Fruit fly (Drosophila melanogaster): Measurements from ENCODE around the gene Jhbp15.

Gene Jhbp15

dm6 chr3R:21073141-21073540 is 22.4 kb upstream of the Jhbp15 start, which contains the start of gene r-l (continued):
- no peak for TF ChIP-seq Hr51 (GFP tag; optimal IDR thresholded peaks at IDR 0.05)
- no peak for TF ChIP-seq CG6272 (GFP tag; IDR thresholded peaks at IDR 0.05)
- TF ChIP-seq CG11456 (GFP tag; IDR thresholded peaks at IDR 0.05) = no peak
- TF ChIP-seq gsb-n (tag; optimal IDR thresholded peaks at IDR 0.05) = no peak
- no peak for TF ChIP-seq H2.0 (GFP tag; IDR thresholded peaks at IDR 0.05)
- no peak for TF ChIP-seq Side (GFP tag; optimal IDR thresholded peaks at IDR 0.05)
- TF ChIP-seq CG10565 (GFP tag; optimal IDR thresholded peaks at IDR 0.05) = no peak
- no peak for TF ChIP-seq CG31365 (tag; optimal IDR thresholded peaks at IDR 0.05)
- TF ChIP-seq corto (GFP tag; optimal IDR thresholded peaks at IDR 0.05) = no peak
- no peak for TF ChIP-seq Ada2b (GFP tag; IDR thresholded peaks at IDR 0.05)
- TF ChIP-seq Pdp1 (GFP tag; optimal IDR thresholded peaks at IDR 0.05) = peak in 1 of 2 experiments; percentile 51
- no peak for TF ChIP-seq Asciz (GFP tag; optimal IDR thresholded peaks at IDR 0.05)
- TF ChIP-seq CoRest (tag; optimal IDR thresholded peaks at IDR 0.05) = peak; percentile 45
- no peak for TF ChIP-seq CG14441 (GFP tag; IDR thresholded peaks at IDR 0.05)
- peak; percentile 95 for TF ChIP-seq CG17186 (GFP tag; optimal IDR thresholded peaks at IDR 0.05)
- TF ChIP-seq Sox100B (GFP tag; optimal IDR thresholded peaks at IDR 0.05) = no peak
- no peak for TF ChIP-seq dysf (GFP tag; IDR thresholded peaks at IDR 0.05)
- no peak for TF ChIP-seq Dip2 (GFP tag; IDR thresholded peaks at IDR 0.05)
- TF ChIP-seq Blimp-1 (GFP tag; optimal IDR thresholded peaks at IDR 0.05) = no peak
- peak; percentile 44 for TF ChIP-seq p53 (GFP tag; optimal IDR thresholded peaks at IDR 0.05)
- no peak for TF ChIP-seq CG10979 (tag; optimal IDR thresholded peaks at IDR 0.05)
- no peak for TF ChIP-seq CG10462 (GFP tag; optimal IDR thresholded peaks at IDR 0.05)
- TF ChIP-seq nerfin-2 (GFP tag; IDR thresholded peaks at IDR 0.05; ENCODE audit: partially characterized antibody) = no peak
- TF ChIP-seq GATAe (GFP tag; conservative IDR thresholded peaks at IDR 0.05) = no peak
- no peak for TF ChIP-seq Tbp (GFP tag; optimal IDR thresholded peaks at IDR 0.05)
- TF ChIP-seq CG14860 (GFP tag; IDR thresholded peaks at IDR 0.05; ENCODE audit: partially characterized antibody) = no peak
- no peak for TF ChIP-seq prd (optimal IDR thresholded peaks at IDR 0.05)
- no peak for TF ChIP-seq prd (GFP tag; IDR thresholded peaks at IDR 0.05)
- TF ChIP-seq dimm (GFP tag; IDR thresholded peaks at IDR 0.05) = no peak
- TF ChIP-seq CG10267 (tag; optimal IDR thresholded peaks at IDR 0.05) = peak; percentile 45
- TF ChIP-seq row (GFP tag; IDR thresholded peaks at IDR 0.05) = peak; percentile 31; the same call in 1 of the 3 replicates
- no peak for TF ChIP-seq CG12236 (GFP tag; optimal IDR thresholded peaks at IDR 0.05)
- no peak for TF ChIP-seq Chrac-16 (GFP tag; optimal IDR thresholded peaks at IDR 0.05)
- TF ChIP-seq CG3995 (GFP tag; optimal IDR thresholded peaks at IDR 0.05) = no peak
- TF ChIP-seq CG2199 (GFP tag; IDR thresholded peaks at IDR 0.05) = no peak
- TF ChIP-seq CG5953 (GFP tag; IDR thresholded peaks at IDR 0.05) = no peak
- no peak for TF ChIP-seq gem (tag; optimal IDR thresholded peaks at IDR 0.05)
- peak; percentile 76 for TF ChIP-seq zen (tag; optimal IDR thresholded peaks at IDR 0.05)
- TF ChIP-seq CG12391 (tag; optimal IDR thresholded peaks at IDR 0.05) = peak; percentile 18
- TF ChIP-seq Sox102F (GFP tag; optimal IDR thresholded peaks at IDR 0.05) = no peak
- peak; percentile 27 for TF ChIP-seq CG15601 (tag; optimal IDR thresholded peaks at IDR 0.05)
- no peak for TF ChIP-seq croc (GFP tag; conservative IDR thresholded peaks at IDR 0.05)
- TF ChIP-seq eyg (GFP tag; optimal IDR thresholded peaks at IDR 0.05) = no peak
- no peak for TF ChIP-seq CG15696 (tag; optimal IDR thresholded peaks at IDR 0.05)
- TF ChIP-seq CG8290 (GFP tag; optimal IDR thresholded peaks at IDR 0.05) = no peak
- TF ChIP-seq CG8290 (tag; optimal IDR thresholded peaks at IDR 0.05) = peak in 1 of 2 experiments; percentile 77
- TF ChIP-seq CG8281 (tag; optimal IDR thresholded peaks at IDR 0.05) = no peak
- TF ChIP-seq CG8478 (optimal IDR thresholded peaks at IDR 0.05) = no peak
- no peak for TF ChIP-seq CG6765 (GFP tag; optimal IDR thresholded peaks at IDR 0.05)
- no peak for TF ChIP-seq CG32532 (GFP tag; IDR thresholded peaks at IDR 0.05)
- TF ChIP-seq CG18599 (GFP tag; optimal IDR thresholded peaks at IDR 0.05) = no peak
- TF ChIP-seq CG4820 (GFP tag; optimal IDR thresholded peaks at IDR 0.05) = no peak

Measured in whole organism, embryonic.